Fruit fly (Drosophila melanogaster) whole organism, embryonic: ENCODE data around the gene spdo.

Experiments
- Abd-B ChIP-seq: fragments of 200-800 bp; sonication (Bioruptor generic); optimal IDR thresholded peaks from 2 replicates; lab custom pipeline; 2018; ENCODE audit warnings: missing biosample characterization, mild to moderate bottlenecking, missing genetic modification characterization, moderate library complexity
- Ada2b ChIP-seq: fragments of 200-800 bp; sonication (Bioruptor generic); IDR thresholded peaks from 2 replicates; pipeline ENCODE4 v1.3.6; 2022; ENCODE audit warnings: missing biosample characterization, missing genetic modification characterization
- Atf6 ChIP-seq: fragments of 200-800 bp; sonication (Bioruptor generic); IDR thresholded peaks from 2 replicates; pipeline ENCODE4 v1.3.6; 2022; ENCODE audit warnings: missing biosample characterization, missing genetic modification characterization
- Blimp-1 ChIP-seq: fragments of 200-800 bp; sonication (Bioruptor generic); optimal IDR thresholded peaks from 3 replicates; lab custom pipeline; 2018; ENCODE audit warnings: missing biosample characterization, missing genetic modification characterization, mild to moderate bottlenecking, moderate library complexity, missing genetic modification reagents
- CG10565 ChIP-seq: fragments of 200-800 bp; sonication (Bioruptor generic); optimal IDR thresholded peaks from 3 replicates; lab custom pipeline; 2016; ENCODE audit warnings: missing biosample characterization, mild to moderate bottlenecking, missing genetic modification characterization
- CG11085 ChIP-seq: fragments of 200-800 bp; sonication (Bioruptor generic); IDR thresholded peaks from 2 replicates; pipeline ENCODE4 v1.3.6; 2022; ENCODE audit warnings: missing biosample characterization, missing genetic modification characterization
- CG13424 ChIP-seq: fragments of 200-800 bp; sonication (Bioruptor generic); optimal IDR thresholded peaks from 2 replicates; lab custom pipeline; 2019; ENCODE audit warnings: missing biosample characterization, mild to moderate bottlenecking, missing genetic modification characterization, moderate library complexity
- CG15011 ChIP-seq: fragments of 200-800 bp; sonication (Bioruptor generic); optimal IDR thresholded peaks from 3 replicates; lab custom pipeline; 2018; ENCODE audit warnings: missing biosample characterization, mild to moderate bottlenecking, missing genetic modification characterization
- CG16815 ChIP-seq: fragments of 200-800 bp; sonication (Bioruptor generic); optimal IDR thresholded peaks from 3 replicates; lab custom pipeline; 2017; ENCODE audit warnings: missing biosample characterization, mild to moderate bottlenecking, missing genetic modification characterization
- CG18619 ChIP-seq: fragments of 200-800 bp; sonication (Bioruptor generic); optimal IDR thresholded peaks from 3 replicates; lab custom pipeline; 2017; ENCODE audit warnings: missing biosample characterization, mild to moderate bottlenecking, missing genetic modification characterization
- CG3407 ChIP-seq: fragments of 200-800 bp; sonication (Bioruptor generic); optimal IDR thresholded peaks from 2 replicates; lab custom pipeline; 2018; ENCODE audit warnings: missing biosample characterization, mild to moderate bottlenecking, missing genetic modification characterization
- CG34376 ChIP-seq: fragments of 200-800 bp; sonication (Bioruptor generic); optimal IDR thresholded peaks from 2 replicates; lab custom pipeline; 2018; ENCODE audit warnings: missing biosample characterization, mild to moderate bottlenecking, missing genetic modification characterization
- CG4360 ChIP-seq: fragments of 200-800 bp; sonication (Bioruptor generic); IDR thresholded peaks from 2 replicates; pipeline ENCODE4 v1.3.6; 2022; ENCODE audit warnings: missing biosample characterization, missing genetic modification characterization
- CG4424 ChIP-seq: fragments of 200-800 bp; sonication (Bioruptor generic); optimal IDR thresholded peaks from 3 replicates; lab custom pipeline; 2016; ENCODE audit warnings: missing biosample characterization, missing genetic modification characterization
- CoRest ChIP-seq: fragments of 200-800 bp; sonication (Bioruptor generic); optimal IDR thresholded peaks from 3 replicates; lab custom pipeline; 2018; ENCODE audit warnings: missing biosample characterization, mild to moderate bottlenecking, missing genetic modification characterization, moderate library complexity
- CrebB ChIP-seq: fragments of 200-800 bp; sonication (Bioruptor generic); optimal IDR thresholded peaks from 3 replicates; lab custom pipeline; 2018; ENCODE audit warnings: missing biosample characterization, mild to moderate bottlenecking, missing genetic modification characterization
- Hmr ChIP-seq: fragments of 200-800 bp; sonication (Bioruptor generic); optimal IDR thresholded peaks from 3 replicates; lab custom pipeline; 2017; ENCODE audit warnings: mild to moderate bottlenecking, missing biosample characterization, missing genetic modification reagents, missing genetic modification characterization
- Hr51 ChIP-seq, 2 experiments: fragments of 200-800 bp; sonication (Bioruptor generic); optimal IDR thresholded peaks; 2 replicates in 1 of 2; 3 replicates in 1 of 2; lab custom pipeline; 2016 to 2018; ENCODE audit warnings: missing biosample characterization in 2 of 2, missing genetic modification characterization in 2 of 2, mild to moderate bottlenecking in 1 of 2, moderate library complexity in 1 of 2
- MBD-R2 ChIP-seq: fragments of 200-800 bp; sonication (Bioruptor generic); IDR thresholded peaks from 2 replicates; pipeline ENCODE4 v1.3.6; 2022; ENCODE audit warnings: missing biosample characterization, missing genetic modification characterization
- NK7.1 ChIP-seq: fragments of 200-800 bp; sonication (Bioruptor generic); optimal IDR thresholded peaks from 3 replicates; lab custom pipeline; 2016; ENCODE audit warnings: missing biosample characterization, missing genetic modification characterization
- Nf-YC ChIP-seq: fragments of 200-800 bp; optimal IDR thresholded peaks from 3 replicates; lab custom pipeline; 2019; ENCODE audit warnings: missing biosample characterization, mild to moderate bottlenecking, missing genetic modification characterization, moderate library complexity
- Oaz ChIP-seq: fragments of 200-800 bp; sonication (Bioruptor generic); IDR thresholded peaks from 2 replicates; pipeline ENCODE4 v1.3.6; 2022; ENCODE audit warnings: missing biosample characterization, missing genetic modification characterization
- Sin3A ChIP-seq: fragments of >200 bp; optimal IDR thresholded peaks from 2 replicates; lab custom pipeline; 2018
- ab ChIP-seq: fragments of 200-800 bp; sonication (Bioruptor generic); optimal IDR thresholded peaks from 2 replicates; lab custom pipeline; 2016; ENCODE audit warnings: missing biosample characterization, missing genetic modification characterization
- ara ChIP-seq: fragments of 200-800 bp; sonication (Bioruptor generic); IDR thresholded peaks from 2 replicates; pipeline ENCODE4 v1.3.6; 2022; ENCODE audit warnings: missing biosample characterization, missing genetic modification characterization
- bowl ChIP-seq: fragments of 200-800 bp; sonication (Bioruptor generic); IDR thresholded peaks from 2 replicates; pipeline ENCODE4 v1.3.6; 2022; ENCODE audit warnings: missing biosample characterization, missing genetic modification characterization
- cg ChIP-seq: fragments of 200-800 bp; sonication (Bioruptor generic); optimal IDR thresholded peaks from 3 replicates; lab custom pipeline; 2019; ENCODE audit warnings: missing biosample characterization, mild to moderate bottlenecking, missing genetic modification characterization, moderate library complexity
- chinmo ChIP-seq: fragments of 200-800 bp; sonication (Bioruptor generic); IDR thresholded peaks from 4 replicates; pipeline ENCODE4 v1.3.6; 2022; ENCODE audit warnings: missing biosample characterization, missing genetic modification characterization; ENCODE audit not compliant: partially characterized antibody
- chm ChIP-seq: fragments of 200-800 bp; sonication (Bioruptor generic); IDR thresholded peaks from 2 replicates; pipeline ENCODE4 v1.3.6; 2022; ENCODE audit warnings: missing biosample characterization, missing genetic modification characterization
- croc ChIP-seq: fragments of 200-800 bp; sonication (Bioruptor generic); conservative IDR thresholded peaks from 3 replicates; pipeline ENCODE4 v1.3.6; 2022; ENCODE audit warnings: missing biosample characterization, missing genetic modification characterization
- dpn ChIP-seq, 2 experiments: fragments of 200-800 bp; sonication (Bioruptor generic); optimal IDR thresholded peaks; 3 replicates each; lab custom pipeline; 2016; ENCODE audit warnings: missing biosample characterization in 2 of 2, missing genetic modification characterization in 2 of 2
- emc ChIP-seq: fragments of 200-800 bp; sonication (Bioruptor generic); optimal IDR thresholded peaks from 2 replicates; lab custom pipeline; 2016; ENCODE audit warnings: missing biosample characterization, missing genetic modification characterization
- fu2 ChIP-seq: fragments of 200-800 bp; sonication (Bioruptor generic); optimal IDR thresholded peaks from 2 replicates; lab custom pipeline; 2016; ENCODE audit warnings: missing biosample characterization, missing genetic modification characterization
- ind ChIP-seq: fragments of 200-800 bp; sonication (Bioruptor generic); optimal IDR thresholded peaks from 3 replicates; lab custom pipeline; 2016; ENCODE audit warnings: missing biosample characterization, missing genetic modification characterization
- kah ChIP-seq: fragments of 200-800 bp; sonication (Bioruptor generic); optimal IDR thresholded peaks from 2 replicates; lab custom pipeline; 2018; ENCODE audit warnings: missing biosample characterization, mild to moderate bottlenecking, missing genetic modification characterization
- kni ChIP-seq: fragments of 200-800 bp; sonication (Bioruptor generic); optimal IDR thresholded peaks from 3 replicates; lab custom pipeline; 2017; ENCODE audit warnings: mild to moderate bottlenecking, missing biosample characterization, missing genetic modification reagents, missing genetic modification characterization
- nerfin-1 ChIP-seq: fragments of 200-800 bp; sonication (Bioruptor generic); optimal IDR thresholded peaks from 3 replicates; lab custom pipeline; 2019; ENCODE audit warnings: missing biosample characterization, mild to moderate bottlenecking, missing genetic modification characterization, moderate library complexity
- nom ChIP-seq: fragments of 200-800 bp; sonication (Bioruptor generic); optimal IDR thresholded peaks from 2 replicates; lab custom pipeline; 2017; ENCODE audit warnings: missing biosample characterization, missing genetic modification characterization, mild to moderate bottlenecking, moderate library complexity, missing genetic modification reagents
- odd ChIP-seq: fragments of 200-800 bp; sonication (Bioruptor generic); optimal IDR thresholded peaks from 2 replicates; lab custom pipeline; 2017; ENCODE audit warnings: missing biosample characterization, mild to moderate bottlenecking, missing genetic modification characterization
- pros ChIP-seq: fragments of 200-800 bp; sonication (Bioruptor generic); optimal IDR thresholded peaks from 3 replicates; lab custom pipeline; 2019; ENCODE audit warnings: missing biosample characterization, mild to moderate bottlenecking, missing genetic modification characterization, moderate library complexity
- sens ChIP-seq: fragments of 200-800 bp; sonication (Bioruptor generic); peaks from one replicate; lab custom pipeline; 2016; ENCODE audit warnings: missing biosample characterization, missing genetic modification characterization
- shn ChIP-seq: fragments of 200-800 bp; sonication (Bioruptor generic); optimal IDR thresholded peaks from 3 replicates; lab custom pipeline; 2016; ENCODE audit warnings: missing biosample characterization, missing genetic modification characterization
- sim ChIP-seq: fragments of 200-800 bp; sonication (Bioruptor generic); IDR thresholded peaks from 2 replicates; pipeline ENCODE4 v1.3.6; 2022; ENCODE audit warnings: missing biosample characterization, missing genetic modification characterization
- sna ChIP-seq: fragments of 200-800 bp; sonication (Bioruptor generic); IDR thresholded peaks from 2 replicates; pipeline ENCODE4 v1.3.6; 2022; ENCODE audit warnings: missing biosample characterization, missing genetic modification characterization; ENCODE audit not compliant: partially characterized antibody
- sob ChIP-seq: fragments of 200-800 bp; sonication (Bioruptor generic); IDR thresholded peaks from 2 replicates; pipeline ENCODE4 v1.3.6; 2022; ENCODE audit warnings: missing biosample characterization, missing genetic modification characterization
- stc ChIP-seq: fragments of 200-800 bp; sonication (Bioruptor generic); IDR thresholded peaks from 2 replicates; pipeline ENCODE4 v1.3.6; 2022; ENCODE audit warnings: missing biosample characterization, missing genetic modification characterization
- tll ChIP-seq, 2 experiments: fragments of 200-800 bp in 1 of 2; fragments of >200 bp in 1 of 2; sonication (Bioruptor generic) in 1 of 2; optimal IDR thresholded peaks; 2 replicates each; lab custom pipeline; 2017 to 2019; ENCODE audit warnings: missing biosample characterization in 2 of 2, missing genetic modification characterization in 2 of 2, mild to moderate bottlenecking in 1 of 2, moderate library complexity in 1 of 2
- twi ChIP-seq: fragments of 200-800 bp; optimal IDR thresholded peaks from 2 replicates; lab custom pipeline; 2019; ENCODE audit warnings: missing biosample characterization, mild to moderate bottlenecking, missing genetic modification characterization, moderate library complexity
- vfl ChIP-seq: fragments of 200-800 bp; sonication (Bioruptor generic); optimal IDR thresholded peaks from 2 replicates; lab custom pipeline; 2016; ENCODE audit warnings: missing biosample characterization, missing genetic modification characterization
- vvl ChIP-seq: fragments of 200-800 bp; sonication (Bioruptor generic); IDR thresholded peaks from 2 replicates; pipeline ENCODE4 v1.3.6; 2022; ENCODE audit warnings: missing biosample characterization, missing genetic modification characterization

Gene spdo

dm6 chr3R:30472331-30472730, 4.2 kb upstream of the spdo start (continued):
- TF ChIP-seq CG16815 (GFP tag; lab: Kevin White, UChicago): no peak
- TF ChIP-seq sob: no peak
- no peak for TF ChIP-seq sna
- TF ChIP-seq Hmr (GFP tag; lab: Kevin White, UChicago): no peak
- no peak for TF ChIP-seq CG4424 (GFP tag; lab: Kevin White, UChicago)
- no peak for TF ChIP-seq MBD-R2 (GFP tag; lab: Robert Waterston, UW)
- TF ChIP-seq nom (GFP tag; lab: Kevin White, UChicago): no peak
- TF ChIP-seq odd (GFP tag; lab: Kevin White, UChicago): no peak
- TF ChIP-seq Hr51 (GFP tag; optimal IDR thresholded peaks at IDR 0.05; lab: Kevin White, UChicago): no peak
- TF ChIP-seq dpn (GFP tag; optimal IDR thresholded peaks at IDR 0.05; lab: Kevin White, UChicago): no peak
- TF ChIP-seq chinmo (GFP tag; lab: Robert Waterston, UW): 0 out of 4 replicates have a peak, but pooled peaks have one; percentile 31
- TF ChIP-seq CrebB (tag; lab: Kevin White, UChicago): no peak
- TF ChIP-seq Atf6: no peak
- TF ChIP-seq kni (GFP tag; lab: Kevin White, UChicago): peak; percentile 62
- TF ChIP-seq Blimp-1 (GFP tag; lab: Kevin White, UChicago): peak; percentile 46
- TF ChIP-seq CG4360: no peak
- no peak for TF ChIP-seq chm (GFP tag; lab: Robert Waterston, UW)
- no peak for TF ChIP-seq CG18619

dm6 chr3R:30474667-30475213, 1.7 kb upstream of the spdo start:
- TF ChIP-seq twi: peak; percentile 48
- no peak for TF ChIP-seq sim (GFP tag; lab: Robert Waterston, UW)
- no peak for TF ChIP-seq CG11085 (GFP tag; lab: Robert Waterston, UW)
- no peak for TF ChIP-seq vfl (GFP tag; lab: Kevin White, UChicago)
- no peak for TF ChIP-seq nom (GFP tag; lab: Kevin White, UChicago)
- TF ChIP-seq ab (GFP tag; lab: Kevin White, UChicago): no peak
- no peak for TF ChIP-seq emc (GFP tag; lab: Kevin White, UChicago)
- TF ChIP-seq Nf-YC: no peak
- TF ChIP-seq Blimp-1 (GFP tag; lab: Kevin White, UChicago): no peak
- TF ChIP-seq CG34376 (GFP tag; lab: Kevin White, UChicago): no peak
- TF ChIP-seq shn: no peak
- peak; percentile 55 for TF ChIP-seq sens
- TF ChIP-seq vvl (GFP tag; lab: Robert Waterston, UW): peak; percentile 63; the same call in 1 of the 2 replicates
- TF ChIP-seq CG13424 (tag; lab: Kevin White, UChicago): no peak
- no peak for TF ChIP-seq tll (GFP tag; optimal IDR thresholded peaks at IDR 0.05; lab: Kevin White, UChicago)
- TF ChIP-seq NK7.1 (GFP tag; lab: Kevin White, UChicago): no peak
- TF ChIP-seq croc (GFP tag; lab: Robert Waterston, UW): no peak
- no peak for TF ChIP-seq kah (GFP tag; lab: Kevin White, UChicago)
- peak; percentile 73 for TF ChIP-seq pros (GFP tag; lab: Kevin White, UChicago)
- no peak for TF ChIP-seq ind (GFP tag; lab: Kevin White, UChicago)
- TF ChIP-seq ara: no peak
- no peak for TF ChIP-seq bowl
- no peak for TF ChIP-seq nerfin-1 (tag; lab: Kevin White, UChicago)
- no peak for TF ChIP-seq stc (GFP tag; lab: Robert Waterston, UW)
- no peak for TF ChIP-seq Oaz (GFP tag; lab: Robert Waterston, UW)
- TF ChIP-seq Abd-B (GFP tag; lab: Kevin White, UChicago): no peak
- no peak for TF ChIP-seq CG3407 (GFP tag; lab: Kevin White, UChicago)
- TF ChIP-seq cg: peak; percentile 44
- TF ChIP-seq CG10565: no peak
- no peak for TF ChIP-seq Sin3A (lab: Kevin White, UChicago)
- TF ChIP-seq Ada2b (GFP tag; lab: Robert Waterston, UW): no peak
- no peak for TF ChIP-seq CoRest
- no peak for TF ChIP-seq CG15011
- no peak for TF ChIP-seq fu2 (GFP tag; lab: Kevin White, UChicago)
